Worm (Caenorhabditis elegans): ENCODE data around the gene C33F10.14.
"Not testable (repeated sequence)": the region's sequence is repeated elsewhere in the genome, so short reads cannot be mapped to it uniquely, and the experiment has no call there.

The C33F10.14 gene

ce11 chrII:4825133-4825532 is 28.0 kb downstream of the C33F10.14 start, which contains the start of the genes C33F10.8 and msp-40:
TSS of gene C33F10.8 (minus strand) at chrII:4825233.
TSS of gene msp-40 (plus strand) at chrII:4825414.
- not testable (repeated sequence) for TF ChIP-seq dox-1 (GFP tag; IDR thresholded peaks at IDR 0.05); akir-1 (GFP tag; optimal IDR thresholded peaks at IDR 0.05); F37B4.10 (GFP tag; IDR thresholded peaks at IDR 0.05)

DNA sequence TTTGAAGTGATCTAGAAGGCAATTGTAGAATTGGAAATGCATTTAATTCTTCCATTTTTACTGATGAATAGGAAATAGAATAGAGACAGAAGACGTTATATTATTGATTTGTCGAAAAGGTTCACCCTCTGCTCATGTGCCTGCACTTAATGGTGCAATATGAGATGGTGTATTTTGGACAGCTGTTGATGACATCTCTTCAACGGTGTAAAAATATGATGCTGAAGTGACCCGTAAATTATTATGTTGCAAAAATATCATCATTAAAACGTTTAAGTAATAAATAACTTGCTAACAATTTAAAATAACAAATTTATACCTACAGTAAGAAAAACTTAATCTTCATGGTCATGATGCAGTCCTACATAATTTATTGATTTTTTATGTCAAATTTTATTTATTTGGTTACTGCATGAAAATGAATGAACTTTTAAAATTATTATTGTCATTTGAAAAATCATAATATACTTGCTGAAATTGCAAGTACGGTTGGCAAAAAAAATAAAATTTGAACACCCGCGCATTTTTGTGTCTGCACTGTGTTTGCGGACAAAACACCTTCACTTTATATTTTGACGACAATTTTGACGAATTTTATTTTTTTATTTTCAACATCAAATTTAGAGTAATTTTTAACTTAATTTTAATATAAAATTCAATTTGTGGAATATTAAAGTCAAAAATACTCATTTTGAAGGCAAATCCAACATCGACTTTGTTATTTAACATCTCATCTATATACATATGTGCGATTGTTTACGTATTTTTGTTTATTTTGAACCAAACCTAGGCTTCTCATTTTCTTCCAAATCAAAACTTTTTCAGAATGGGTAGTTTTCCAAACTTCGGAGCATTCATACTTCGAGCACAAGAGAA is 30.8 kb downstream of the C33F10.14 start, which contains the start of the genes fbxb-88 and tbck-1:
Gene fbxb-88, minus strand, starts transcription at position 151 of the 876 bp plus-strand sequence.
Gene tbck-1, plus strand, starts transcription at position 826 of the 876 bp plus-strand sequence.
- peak; percentile 44 for TF ChIP-seq attf-5 (GFP tag; optimal IDR thresholded peaks at IDR 0.05)
- TF ChIP-seq lin-54 (GFP tag; optimal IDR thresholded peaks at IDR 0.05), result peak; percentile 96
- peak; percentile 83 for TF ChIP-seq dpl-1 (GFP tag; optimal IDR thresholded peaks at IDR 0.05)
- peak; percentile 4 to 88 (median 33) for TF ChIP-seq lin-35 (GFP tag; optimal IDR thresholded peaks at IDR 0.05)
- TF ChIP-seq ztf-18 (tag; optimal IDR thresholded peaks at IDR 0.05), result no peak
- peak; percentile 76 for TF ChIP-seq efl-1 (GFP tag; optimal IDR thresholded peaks at IDR 0.05)

- no peak for TF ChIP-seq hsf-1 (GFP tag; IDR thresholded peaks at IDR 0.05)
- TF ChIP-seq ceh-91 (GFP tag; IDR thresholded peaks at IDR 0.05), result no peak
- no peak for TF ChIP-seq unc-62 (GFP tag; optimal IDR thresholded peaks at IDR 0.05)
These were observed 37.6 kb downstream of the C33F10.14 start, which contains the start of the genes C33F10.11 and C33F10.1 for ce11 chrII:4834761-4835160. TSS of gene C33F10.11 (minus strand) at chrII:4834861. TSS of gene C33F10.1 (plus strand) at chrII:4835023.

ce11 chrII:4837659-4838058 is 40.5 kb downstream of the C33F10.14 start, which contains the start of gene C33F10.12:
TSS of gene C33F10.12 (minus strand) at chrII:4837759.
- TF ChIP-seq cebp-2 (GFP tag; IDR thresholded peaks at IDR 0.05) (no peak), F49E8.2 (tag; optimal IDR thresholded peaks at IDR 0.05; ENCODE audit: insufficient read depth) (no peak), mxl-1 (tag; optimal IDR thresholded peaks at IDR 0.05) (no peak), nfyb-1 (GFP tag; IDR thresholded peaks at IDR 0.05) (no peak), lin-40 (tag; optimal IDR thresholded peaks at IDR 0.05) (no peak), madf-10 (tag; optimal IDR thresholded peaks at IDR 0.05) (no peak), bed-1 (GFP tag; IDR thresholded peaks at IDR 0.05) (no peak), F52B5.7 (tag; optimal IDR thresholded peaks at IDR 0.05) (no peak), ztf-25 (GFP tag; IDR thresholded peaks at IDR 0.05) (no peak), mcd-1 (GFP tag; IDR thresholded peaks at IDR 0.05) (no peak), hlh-12 (tag; optimal IDR thresholded peaks at IDR 0.05) (no peak), lag-1 (GFP tag; IDR thresholded peaks at IDR 0.05) (no peak), sea-2 (GFP tag; IDR thresholded peaks at IDR 0.05) (no peak), ceh-40 (GFP tag; IDR thresholded peaks at IDR 0.05) (no peak)

ce11 chrII:4842143-4842658 is 45.0 kb downstream of the C33F10.14 start, which contains the start of the genes T23B7.2 and nspd-4:
TSS of gene T23B7.2 (minus strand) at chrII:4842243.
TSS of gene nspd-4 (plus strand) at chrII:4842608.
- not testable (repeated sequence) for TF ChIP-seq dox-1 (GFP tag; IDR thresholded peaks at IDR 0.05); ceh-40 (GFP tag; IDR thresholded peaks at IDR 0.05); B0261.1 (tag; optimal IDR thresholded peaks at IDR 0.05)

Measured in whole organism, young adult.